Fruit fly (Drosophila melanogaster) whole organism, wandering third instar larva: ENCODE measurements around the gene CG32236.

Source experiments
- CG9705 ChIP-seq: fragments of 200-800 bp; sonication (Bioruptor generic); optimal IDR thresholded peaks from 2 replicates; lab custom pipeline; 2018; ENCODE audit warnings: missing biosample characterization, mild to moderate bottlenecking, missing genetic modification characterization
- CrebA ChIP-seq: fragments of 200-800 bp; sonication (Bioruptor generic); optimal IDR thresholded peaks from 2 replicates; lab custom pipeline; 2016; ENCODE audit warnings: missing biosample characterization, mild to moderate bottlenecking, missing genetic modification characterization, borderline replicate concordance
- Dfd ChIP-seq: fragments of >200 bp; optimal IDR thresholded peaks from 2 replicates; lab custom pipeline; 2017; ENCODE audit warnings: missing biosample characterization, missing genetic modification characterization
- Dif ChIP-seq: fragments of 200-275, 200-300 bp; sonication (Bioruptor generic); optimal IDR thresholded peaks from 2 replicates; lab custom pipeline; 2018; ENCODE audit warnings: missing biosample characterization, missing genetic modification characterization; ENCODE audit not compliant: partially characterized antibody
- GATAd ChIP-seq: sonication (Bioruptor generic); optimal IDR thresholded peaks from 2 replicates; lab custom pipeline; 2016; ENCODE audit warnings: missing biosample characterization, missing genetic modification characterization
- HLH106 ChIP-seq: fragments of 200-800 bp; optimal IDR thresholded peaks from 3 replicates; lab custom pipeline; 2019; ENCODE audit warnings: missing biosample characterization, mild to moderate bottlenecking, missing genetic modification characterization, moderate library complexity
- Hr78 ChIP-seq: fragments of >200 bp; optimal IDR thresholded peaks from 2 replicates; lab custom pipeline; 2017; ENCODE audit warnings: missing biosample characterization, missing genetic modification characterization
- Hr83 ChIP-seq: fragments of 200-300 bp; sonication (Bioruptor generic); optimal IDR thresholded peaks from 2 replicates; lab custom pipeline; 2016; ENCODE audit warnings: missing biosample characterization, mild to moderate bottlenecking, missing genetic modification characterization, moderate library complexity; ENCODE audit not compliant: poor library complexity, severe bottlenecking
- Jra ChIP-seq: sonication (Bioruptor generic); optimal IDR thresholded peaks from 2 replicates; lab custom pipeline; 2016; ENCODE audit warnings: missing biosample characterization, missing genetic modification characterization
- Mio ChIP-seq: sonication (Bioruptor generic); optimal IDR thresholded peaks from 2 replicates; lab custom pipeline; 2016; ENCODE audit warnings: missing biosample characterization, missing genetic modification characterization
- Myc ChIP-seq: fragments of >200 bp; optimal IDR thresholded peaks from 2 replicates; lab custom pipeline; 2017
- N ChIP-seq: fragments of >200 bp; optimal IDR thresholded peaks from 2 replicates; lab custom pipeline; 2018; ENCODE audit warnings: missing biosample characterization, missing external identifiers, missing genetic modification characterization
- Rel ChIP-seq, 2 experiments: fragments of 200-800 bp; sonication (Bioruptor generic) in 1 of 2; optimal IDR thresholded peaks; 2 replicates in 1 of 2; 3 replicates in 1 of 2; lab custom pipeline; 2016 to 2019; ENCODE audit warnings: mild to moderate bottlenecking in 2 of 2, missing biosample characterization in 2 of 2, missing genetic modification characterization in 2 of 2, moderate library complexity in 1 of 2
- Sp1 ChIP-seq: fragments of 200-800 bp; sonication (Bioruptor generic); optimal IDR thresholded peaks from 3 replicates; lab custom pipeline; 2019; ENCODE audit warnings: missing biosample characterization, mild to moderate bottlenecking, missing genetic modification characterization, moderate library complexity
- Vsx2 ChIP-seq: fragments of 200-300, 225-300 bp; sonication (Bioruptor generic); optimal IDR thresholded peaks from 2 replicates; lab custom pipeline; 2018; ENCODE audit warnings: missing biosample characterization, missing genetic modification characterization; ENCODE audit not compliant: partially characterized antibody
- br ChIP-seq: fragments of 200-800 bp; sonication (Bioruptor generic); optimal IDR thresholded peaks from 2 replicates; lab custom pipeline; 2016; ENCODE audit warnings: missing biosample characterization, missing genetic modification characterization
- brk ChIP-seq: fragments of 200-800 bp; sonication (Bioruptor generic); optimal IDR thresholded peaks from 2 replicates; lab custom pipeline; 2016; ENCODE audit warnings: missing biosample characterization, mild to moderate bottlenecking, missing genetic modification characterization
- dl ChIP-seq, 2 experiments: fragments of 175-275, 200-275 bp in 1 of 2; fragments of 200-275 bp in 1 of 2; sonication (Bioruptor generic); optimal IDR thresholded peaks; lab custom pipeline; 2018; ENCODE audit warnings: mild to moderate bottlenecking in 2 of 2, missing biosample characterization in 2 of 2, missing genetic modification characterization in 2 of 2, moderate library complexity in 2 of 2; ENCODE audit not compliant: partially characterized antibody in 2 of 2, insufficient read depth in 1 of 2
- dmrt93B ChIP-seq: fragments of 200-800 bp; sonication (Bioruptor generic); optimal IDR thresholded peaks from 2 replicates; lab custom pipeline; 2018; ENCODE audit warnings: missing biosample characterization, mild to moderate bottlenecking, missing genetic modification characterization
- dsf ChIP-seq: sonication (Bioruptor generic); optimal IDR thresholded peaks from 2 replicates; lab custom pipeline; 2016; ENCODE audit warnings: missing biosample characterization, missing genetic modification characterization, borderline replicate concordance
- foxo ChIP-seq, 2 experiments: fragments of 200-800 bp; sonication (Bioruptor generic); optimal IDR thresholded peaks; 2 replicates in 1 of 2; 3 replicates in 1 of 2; lab custom pipeline; 2016 to 2017; ENCODE audit warnings: missing biosample characterization in 2 of 2, missing genetic modification characterization in 2 of 2
- fru ChIP-seq: fragments of 200-800 bp; sonication (Bioruptor generic); optimal IDR thresholded peaks from 3 replicates; lab custom pipeline; 2016; ENCODE audit warnings: missing biosample characterization, mild to moderate bottlenecking, missing genetic modification characterization
- h ChIP-seq: fragments of 200-800 bp; sonication (Bioruptor generic); optimal IDR thresholded peaks from 3 replicates; lab custom pipeline; 2016; ENCODE audit warnings: missing biosample characterization, mild to moderate bottlenecking, missing genetic modification characterization
- jim ChIP-seq: fragments of 175-275, 200-325 bp; sonication (Bioruptor generic); optimal IDR thresholded peaks from 2 replicates; lab custom pipeline; 2016; ENCODE audit warnings: missing biosample characterization, mild to moderate bottlenecking, missing genetic modification characterization
- lola ChIP-seq: fragments of >200 bp; optimal IDR thresholded peaks from 2 replicates; lab custom pipeline; 2017; ENCODE audit warnings: missing biosample characterization, missing genetic modification characterization
- pan ChIP-seq: fragments of >200 bp; optimal IDR thresholded peaks from 2 replicates; lab custom pipeline; 2017
- psq ChIP-seq: fragments of 200-800 bp; sonication (Bioruptor generic); optimal IDR thresholded peaks from 3 replicates; lab custom pipeline; 2017; ENCODE audit warnings: missing biosample characterization, mild to moderate bottlenecking, missing genetic modification characterization, moderate library complexity
- rgr ChIP-seq: fragments of 200-800 bp; sonication (Bioruptor generic); optimal IDR thresholded peaks from 3 replicates; lab custom pipeline; 2016; ENCODE audit warnings: missing biosample characterization, mild to moderate bottlenecking, missing genetic modification characterization
- sage ChIP-seq: fragments of 200-800 bp; sonication (Bioruptor generic); optimal IDR thresholded peaks from 2 replicates; lab custom pipeline; 2016; ENCODE audit warnings: missing biosample characterization, mild to moderate bottlenecking, missing genetic modification characterization
- sv ChIP-seq: fragments of 200-800 bp; sonication (Bioruptor generic); optimal IDR thresholded peaks from 3 replicates; lab custom pipeline; 2016; ENCODE audit warnings: missing biosample characterization, missing genetic modification characterization
- tai ChIP-seq: sonication (Bioruptor generic); optimal IDR thresholded peaks from 2 replicates; lab custom pipeline; 2016; ENCODE audit warnings: missing biosample characterization, missing genetic modification characterization
- usp ChIP-seq: fragments of >200 bp; optimal IDR thresholded peaks from 2 replicates; lab custom pipeline; 2017; ENCODE audit warnings: missing biosample characterization, missing genetic modification characterization
- woc ChIP-seq: sonication (Bioruptor generic); optimal IDR thresholded peaks from 2 replicates; lab custom pipeline; 2016; ENCODE audit warnings: missing biosample characterization, mild to moderate bottlenecking, missing genetic modification characterization

CG32236 gene

DNA sequence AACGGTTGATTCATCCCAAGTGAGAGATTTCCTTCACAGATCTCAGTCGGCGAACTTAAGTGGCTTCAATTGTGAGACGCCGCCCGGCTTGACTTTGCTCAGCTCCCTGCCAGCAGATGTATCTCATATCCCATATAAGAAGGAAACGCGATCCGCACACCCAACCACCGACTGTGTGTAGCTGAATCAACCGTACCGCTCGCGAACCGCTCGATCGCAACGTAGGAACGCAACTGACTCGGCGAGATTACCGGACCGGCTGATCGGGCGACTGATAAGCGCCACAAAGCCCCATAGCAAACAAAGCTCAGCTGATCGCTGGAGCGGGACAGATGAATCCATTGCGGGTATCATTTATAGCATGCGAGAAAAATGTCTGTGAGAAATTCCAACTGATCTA lies 19.9 kb upstream of the CG32236 start, which contains the start of gene axo:
Gene axo, minus strand, starts transcription at position 185 of the 400 bp plus-strand sequence.
- TF ChIP-seq Rel (GFP tag; optimal IDR thresholded peaks at IDR 0.05; lab: Kevin White, UChicago) (no peak), Rel (tag; optimal IDR thresholded peaks at IDR 0.05; lab: Kevin White, UChicago) (peak; percentile 11), usp (no peak)
- TF ChIP-seq, all 38 proteins: peak for 1

DNA sequence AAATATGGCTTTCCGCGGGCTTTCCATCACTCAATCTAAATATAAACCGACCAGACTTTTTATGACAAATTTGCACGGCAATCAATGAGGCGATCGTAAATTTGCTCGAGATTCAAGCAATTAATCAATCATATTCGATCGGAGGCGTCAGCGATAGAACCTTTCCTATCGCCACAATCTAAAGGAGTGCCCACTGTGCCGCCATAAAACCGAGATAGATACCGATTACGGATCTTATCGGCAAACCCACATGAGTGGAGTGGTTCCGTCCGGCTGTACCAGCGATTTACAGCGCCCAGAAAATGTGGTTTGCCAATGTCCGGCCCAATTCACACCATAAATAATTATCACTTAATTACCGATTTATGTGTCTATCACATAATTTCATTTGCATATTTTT lies 19.4 kb upstream of the CG32236 start:
- TF ChIP-seq Sp1 (GFP tag; lab: Kevin White, UChicago) (no peak), Myc (no peak), CrebA (GFP tag; lab: Kevin White, UChicago) (no peak), GATAd (no peak), usp (no peak), Dfd (GFP tag; lab: Kevin White, UChicago) (no peak), Rel (GFP tag; optimal IDR thresholded peaks at IDR 0.05; lab: Kevin White, UChicago) (no peak), Rel (tag; optimal IDR thresholded peaks at IDR 0.05; lab: Kevin White, UChicago) (no peak), rgr (no peak), dl (GFP tag; optimal IDR thresholded peaks at IDR 0.05; lab: Kevin White, UChicago; ENCODE audit: insufficient read depth in 1 of 2, partially characterized antibody in 2 of 2) (no peak), lola (no peak), br (GFP tag; lab: Kevin White, UChicago) (no peak), psq (GFP tag; lab: Kevin White, UChicago) (no peak), Dif (GFP tag; lab: Kevin White, UChicago) (no peak), Hr78 (GFP tag; lab: Kevin White, UChicago) (no peak)
- TF ChIP-seq, all 38 proteins: peak for 0

dm6 chr3L:4686050-4686449 lies 18.9 kb upstream of the CG32236 start:
- TF ChIP-seq fru (no peak), h (GFP tag; lab: Kevin White, UChicago) (no peak), Myc (no peak), Dif (GFP tag; lab: Kevin White, UChicago) (no peak), br (GFP tag; lab: Kevin White, UChicago) (no peak), pan (lab: Kevin White, UChicago) (no peak), CG9705 (GFP tag; lab: Kevin White, UChicago) (no peak), Rel (GFP tag; optimal IDR thresholded peaks at IDR 0.05; lab: Kevin White, UChicago) (no peak), Rel (tag; optimal IDR thresholded peaks at IDR 0.05; lab: Kevin White, UChicago) (no peak), GATAd (no peak), sage (GFP tag; lab: Kevin White, UChicago) (no peak), usp (no peak), rgr (no peak), foxo (GFP tag; optimal IDR thresholded peaks at IDR 0.05; lab: Kevin White, UChicago) (no peak), Mio (GFP tag; lab: Kevin White, UChicago) (no peak), jim (GFP tag; lab: Kevin White, UChicago) (no peak), sv (GFP tag; lab: Kevin White, UChicago) (no peak), Hr83 (GFP tag; lab: Kevin White, UChicago) (no peak), brk (no peak)

dm6 chr3L:4684622-4685276 lies 17.6 kb upstream of the CG32236 start:
- TF ChIP-seq fru (no peak), lola (no peak), sage (GFP tag; lab: Kevin White, UChicago) (no peak)

DNA sequence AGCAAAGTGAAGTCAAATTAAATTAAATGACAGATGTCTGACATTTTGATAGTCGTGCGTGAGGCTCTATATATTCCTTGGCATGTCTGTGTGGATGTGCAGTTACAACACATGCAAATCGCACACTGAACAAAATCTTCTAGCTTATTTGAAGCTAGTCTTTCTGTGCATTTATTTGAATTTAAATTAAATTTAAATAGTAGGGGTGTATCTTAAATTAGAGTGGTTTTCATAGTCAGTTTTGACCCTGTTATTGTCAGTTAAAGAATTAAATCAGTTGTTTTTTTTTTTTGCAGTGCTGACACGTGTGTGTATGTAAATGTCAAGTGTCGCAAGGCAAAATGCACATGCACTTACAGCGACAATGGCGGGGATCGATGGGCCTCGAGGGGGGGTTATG lies 11.9 kb upstream of the CG32236 start:
- TF ChIP-seq Hr78 (GFP tag; lab: Kevin White, UChicago) (no peak), dmrt93B (GFP tag; lab: Kevin White, UChicago) (no peak), HLH106 (tag; lab: Kevin White, UChicago) (no peak), lola (no peak), woc (no peak), fru (no peak), sage (GFP tag; lab: Kevin White, UChicago) (no peak), br (GFP tag; lab: Kevin White, UChicago) (no peak), N (no peak), dl (GFP tag; optimal IDR thresholded peaks at IDR 0.05; lab: Kevin White, UChicago; ENCODE audit: insufficient read depth in 1 of 2, partially characterized antibody in 2 of 2) (no peak), GATAd (no peak), h (GFP tag; lab: Kevin White, UChicago) (no peak), sv (GFP tag; lab: Kevin White, UChicago) (no peak), tai (no peak), Vsx2 (GFP tag; lab: Kevin White, UChicago) (no peak), Jra (GFP tag; lab: Kevin White, UChicago) (no peak), CG9705 (GFP tag; lab: Kevin White, UChicago) (no peak), pan (lab: Kevin White, UChicago) (no peak), dsf (GFP tag; lab: Kevin White, UChicago) (no peak), usp (no peak)
